Fruit fly (Drosophila melanogaster): ENCODE measurements around the gene EndoU.

EndoU gene

DNA sequence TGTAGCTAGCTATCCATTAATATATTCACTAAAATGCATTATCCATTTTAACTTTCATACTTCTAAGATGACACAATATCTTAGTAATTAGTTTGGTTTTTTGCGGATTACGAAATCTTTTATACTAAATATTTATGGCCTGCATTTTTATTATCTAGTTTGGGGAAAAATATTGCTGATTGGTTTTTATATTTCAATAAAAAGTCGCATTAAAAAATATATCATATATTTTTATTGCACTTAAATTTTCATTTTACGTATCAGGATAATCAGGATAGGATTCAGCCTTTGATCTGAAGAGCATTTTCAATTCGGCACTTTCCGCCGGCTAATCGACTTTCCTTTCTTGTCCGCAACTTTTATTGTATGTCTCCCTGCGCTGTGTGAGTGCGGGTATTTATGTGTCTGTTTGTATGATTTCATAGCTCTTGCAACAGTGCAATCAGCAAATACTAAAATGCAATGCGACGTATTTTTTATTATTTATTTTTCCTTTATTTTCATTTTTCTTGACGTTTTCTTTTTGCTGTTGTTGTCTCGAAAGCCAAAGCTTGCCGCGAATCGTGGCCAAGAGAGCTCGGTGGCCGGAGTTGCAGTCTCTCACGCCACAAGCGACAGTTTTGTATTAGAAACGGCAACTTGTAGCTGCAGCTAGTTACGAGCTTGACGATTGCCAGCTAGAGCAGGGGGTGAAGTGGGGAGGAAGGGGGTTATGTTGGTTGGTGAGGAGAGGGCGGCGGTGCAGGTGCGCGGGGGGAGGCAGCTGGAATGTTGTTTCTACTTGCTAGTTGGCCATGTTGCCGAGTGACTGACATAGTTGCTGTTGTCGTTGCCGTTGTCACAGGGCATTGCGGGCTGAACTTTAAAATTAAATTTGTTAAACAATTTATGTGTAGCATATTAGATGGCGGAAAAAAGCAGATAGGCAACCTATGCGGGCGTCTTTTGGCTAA is 14.7 kb downstream of the EndoU start:
- no peak for TF ChIP-seq noc (tag; optimal IDR thresholded peaks at IDR 0.05)

DNA sequence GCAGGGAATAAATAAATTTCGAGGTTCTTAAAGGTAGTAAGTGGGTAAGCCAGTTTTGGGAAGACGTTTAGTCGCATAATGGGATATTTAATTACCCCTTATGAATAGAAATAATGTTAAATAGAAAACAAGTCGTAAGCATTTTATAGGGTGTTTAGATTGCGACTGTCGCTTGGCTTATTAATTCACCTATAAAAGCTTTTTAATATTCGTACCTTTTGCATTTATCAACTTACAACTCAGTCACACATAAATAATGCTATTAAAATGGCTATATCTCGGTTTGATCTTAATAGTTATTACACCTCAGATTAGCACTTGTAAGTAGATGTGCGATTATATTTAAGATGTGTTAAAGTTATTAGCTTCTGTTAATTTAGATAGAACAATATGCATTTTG is 17.1 kb downstream of the EndoU start, which contains the start of gene CG34276:
CG34276 (plus strand) TSS at position 301 of the 400 bp plus-strand sequence.
- no peak for TF ChIP-seq noc (tag; optimal IDR thresholded peaks at IDR 0.05)

DNA sequence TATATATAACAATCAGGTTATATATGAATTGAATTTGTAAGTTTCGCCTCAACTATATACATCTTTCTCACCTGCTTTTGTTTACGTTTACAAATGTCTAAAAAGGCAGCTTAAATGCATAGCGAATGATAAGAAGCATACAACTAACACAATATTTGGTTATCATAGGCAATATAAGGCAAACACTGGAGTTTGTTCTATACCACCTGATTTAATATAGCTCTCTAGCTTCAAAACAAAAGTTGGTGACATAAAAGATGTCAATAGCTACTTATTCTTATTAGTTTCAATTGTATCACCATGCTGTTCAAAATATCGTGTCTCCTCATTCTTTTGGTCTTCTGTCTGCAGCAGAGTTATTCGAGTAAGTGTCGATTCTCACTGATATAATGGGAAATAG is 17.7 kb downstream of the EndoU start:
- TF ChIP-seq noc (tag; optimal IDR thresholded peaks at IDR 0.05), result no peak

DNA sequence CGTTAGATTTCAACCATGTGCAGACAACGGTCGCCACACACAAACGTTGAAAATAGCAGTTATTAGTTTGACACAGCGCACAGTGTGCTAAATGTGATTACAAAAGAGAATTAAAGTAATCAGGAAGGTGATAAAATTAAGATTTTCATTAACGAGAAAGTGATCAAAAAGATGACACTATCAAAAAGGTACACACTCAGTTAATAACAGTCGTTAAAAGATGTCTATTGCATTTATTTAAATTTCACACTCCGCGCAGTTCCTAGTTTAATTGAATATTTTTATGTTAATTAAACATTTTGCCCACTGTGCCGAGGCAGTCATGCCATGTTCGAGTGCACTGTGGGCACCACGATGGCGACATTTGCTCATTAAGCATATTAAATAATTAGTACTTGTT is 19.0 kb downstream of the EndoU start:
- peak; percentile 30 for TF ChIP-seq noc (tag; optimal IDR thresholded peaks at IDR 0.05)

DNA sequence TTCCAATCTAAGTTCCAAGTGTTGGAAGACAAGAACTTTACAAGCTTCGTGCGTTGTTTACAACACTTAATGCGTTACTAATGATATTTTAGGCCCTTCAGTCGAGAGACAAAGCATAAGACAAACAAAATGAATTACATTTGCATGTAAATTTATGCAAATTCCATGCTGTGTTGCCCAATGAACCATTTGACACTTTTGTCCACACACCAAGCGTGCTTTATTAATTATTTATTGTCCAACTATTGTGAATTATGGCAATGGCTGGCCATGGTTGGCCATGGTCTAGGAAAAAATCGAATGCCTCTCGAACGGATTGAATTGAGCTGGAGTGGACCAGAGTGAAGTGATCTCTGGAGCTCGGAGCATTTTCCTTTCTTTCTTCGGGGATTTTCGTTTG is 19.9 kb downstream of the EndoU start:
- no peak for TF ChIP-seq noc (tag; optimal IDR thresholded peaks at IDR 0.05)

DNA sequence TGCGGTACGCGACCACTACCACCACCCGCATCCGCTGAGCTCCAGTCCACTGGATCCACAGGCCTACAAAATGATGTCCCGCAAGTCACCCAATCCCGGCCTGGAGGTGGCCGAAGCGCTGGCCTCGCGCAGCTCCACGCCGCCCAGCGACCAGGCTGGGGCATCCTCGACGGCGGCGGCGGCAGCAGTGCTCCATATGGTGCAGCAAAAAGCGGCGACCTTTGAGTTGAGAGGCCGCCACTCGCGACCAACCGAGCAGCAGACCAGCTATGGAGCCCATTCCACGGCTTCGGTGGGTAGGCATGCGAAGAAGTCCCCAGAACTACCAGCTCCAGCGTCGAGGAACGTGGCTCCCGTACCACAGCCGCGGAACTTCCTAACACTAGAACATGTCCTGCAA is 21.9 kb downstream of the EndoU start:
- TF ChIP-seq noc (tag; optimal IDR thresholded peaks at IDR 0.05), result no peak

DNA sequence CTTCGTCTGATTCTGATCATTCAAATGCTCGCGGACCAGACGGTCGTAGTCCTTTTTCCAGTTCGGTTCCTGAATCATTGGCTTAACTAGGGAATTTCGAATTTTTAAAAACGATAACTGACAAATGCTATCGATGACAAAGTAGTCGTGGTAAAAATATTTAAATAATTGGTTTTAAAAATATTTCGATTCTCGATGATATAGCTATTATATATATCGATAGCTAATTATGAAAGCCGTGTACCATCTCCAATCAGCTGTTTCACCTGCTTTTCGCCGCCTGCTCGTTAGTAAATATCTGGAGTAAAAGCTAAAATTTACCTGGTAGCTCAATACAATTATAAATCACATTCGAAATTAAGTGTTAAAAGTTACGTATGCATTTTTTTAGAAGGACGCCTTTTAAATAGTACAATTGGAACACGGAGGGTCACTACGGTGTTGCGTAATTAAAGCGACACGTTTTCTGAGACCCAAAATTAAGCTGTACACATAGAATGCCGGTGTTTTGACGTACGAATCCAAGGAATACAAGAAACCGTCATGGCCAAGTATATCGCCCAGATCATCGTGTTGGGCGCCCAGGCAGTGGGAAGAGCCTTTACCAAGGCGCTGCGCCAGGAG is 25.5 kb downstream of the EndoU start, which contains the start of the genes CG5478 and blp:
CG5478 (minus strand) TSS at position 126 of the 624 bp plus-strand sequence.
blp (plus strand) TSS at position 239 of the 624 bp plus-strand sequence.
- TF ChIP-seq noc (tag; optimal IDR thresholded peaks at IDR 0.05), result no peak

DNA sequence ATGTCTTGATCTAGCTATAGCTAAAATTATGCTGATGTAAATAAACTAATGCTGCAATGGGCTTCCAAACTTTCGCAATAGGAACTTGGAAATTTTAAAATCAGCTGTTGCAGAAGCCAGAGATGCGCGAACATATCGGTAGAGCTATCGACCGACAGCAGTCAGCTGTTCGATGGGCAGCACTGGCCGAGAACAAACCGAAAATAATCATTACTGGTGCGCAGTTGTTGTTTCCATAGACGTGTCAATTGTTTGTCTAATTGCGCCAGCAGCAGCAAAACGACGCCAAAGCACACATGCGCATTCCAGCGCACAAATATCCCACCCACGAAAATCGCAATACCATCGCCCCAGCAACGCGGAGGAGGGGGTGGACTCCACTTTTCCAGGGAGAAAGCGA is 26.8 kb downstream of the EndoU start, which contains the start of gene Sap47:
Sap47 (plus strand) TSS at position 149 of the 400 bp plus-strand sequence.
- TF ChIP-seq noc (tag; optimal IDR thresholded peaks at IDR 0.05), result no peak

DNA sequence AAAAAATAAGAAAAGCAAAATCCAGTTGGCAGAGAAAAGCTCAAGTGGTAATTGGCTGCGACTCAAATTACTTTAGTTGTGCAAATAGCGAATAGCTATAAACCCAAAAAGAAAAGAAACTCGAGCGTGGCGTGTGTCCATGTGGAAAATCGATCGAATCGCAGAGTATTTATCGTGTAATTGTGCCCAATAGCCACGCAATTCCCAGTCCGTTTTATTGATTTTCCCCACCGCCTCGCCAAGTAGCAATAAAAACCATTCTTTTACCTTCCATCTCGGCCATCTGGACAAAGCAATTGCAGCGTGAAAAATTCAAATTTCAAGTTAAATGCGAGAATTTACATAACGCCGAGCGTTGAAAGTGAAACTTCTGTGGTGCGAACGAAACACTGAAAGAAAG is 27.3 kb downstream of the EndoU start:
- no peak for TF ChIP-seq noc (tag; optimal IDR thresholded peaks at IDR 0.05)

DNA sequence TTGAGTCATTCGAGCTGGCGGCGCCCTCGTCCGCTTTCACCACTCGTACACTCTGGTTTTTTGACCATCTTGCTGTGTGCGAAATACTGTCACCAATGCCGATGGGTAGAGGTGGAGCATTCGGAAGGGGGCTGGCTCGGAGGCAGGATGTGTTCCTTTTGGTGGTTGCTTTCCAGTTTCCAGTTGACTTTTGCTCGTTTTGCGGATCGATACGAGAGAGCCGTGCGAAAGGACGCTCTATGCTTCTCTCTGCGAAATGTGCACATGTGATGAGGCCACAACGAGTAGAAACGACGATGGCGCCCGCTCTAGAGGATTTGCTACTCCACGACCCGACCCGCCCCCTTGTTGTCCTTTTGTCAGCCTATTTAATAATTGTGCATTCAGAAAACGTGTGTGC is 29.5 kb downstream of the EndoU start:
- TF ChIP-seq noc (tag; optimal IDR thresholded peaks at IDR 0.05), result no peak

DNA sequence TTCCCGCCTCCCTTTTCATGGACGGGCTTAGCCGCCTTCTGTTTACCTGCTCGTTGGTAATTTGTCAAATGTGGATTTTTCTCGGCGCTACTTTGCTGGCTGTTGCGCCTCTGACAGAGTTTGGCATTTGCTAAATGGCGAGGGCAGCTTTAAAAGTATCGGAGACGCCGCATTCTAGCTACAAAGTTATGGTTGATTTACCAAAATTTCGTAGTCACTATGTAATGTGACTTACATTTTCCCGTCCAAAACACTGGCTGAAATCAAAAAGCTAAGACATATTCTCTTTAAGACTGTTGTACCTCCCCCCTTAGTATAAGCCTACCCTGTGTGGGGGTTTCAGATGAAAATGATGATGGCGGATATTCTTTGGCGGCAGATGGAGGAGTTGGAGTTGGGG is 39.4 kb downstream of the EndoU start:
- TF ChIP-seq noc (tag; optimal IDR thresholded peaks at IDR 0.05), result no peak

DNA sequence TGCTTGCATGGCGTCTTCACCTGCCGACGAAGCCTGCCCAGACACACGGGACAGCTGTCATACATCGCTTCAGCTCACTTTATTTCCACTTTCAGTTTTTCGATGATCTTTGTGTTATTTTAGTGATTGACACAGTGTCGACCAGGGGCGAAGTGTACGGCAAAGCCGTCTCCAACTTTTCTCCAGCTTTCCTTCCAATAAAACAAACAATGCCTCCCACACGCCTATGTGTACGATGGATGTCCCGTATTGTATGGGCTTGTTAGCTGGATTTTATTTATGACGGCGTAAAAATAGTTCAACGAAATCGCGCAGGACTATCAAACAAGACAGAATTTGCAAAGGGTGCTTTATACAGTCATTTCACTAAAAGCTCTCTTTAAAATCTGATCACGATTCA is 42.6 kb downstream of the EndoU start, which contains the start of the genes CG31088 and CG46383:
CG31088 (minus strand) TSS at position 101 of the 400 bp plus-strand sequence.
CG46383 (minus strand) TSS at position 101 of the 400 bp plus-strand sequence.
- no peak for TF ChIP-seq noc (tag; optimal IDR thresholded peaks at IDR 0.05)
